Worm (Caenorhabditis elegans): Measurements from ENCODE around the gene spe-41.

DNA sequence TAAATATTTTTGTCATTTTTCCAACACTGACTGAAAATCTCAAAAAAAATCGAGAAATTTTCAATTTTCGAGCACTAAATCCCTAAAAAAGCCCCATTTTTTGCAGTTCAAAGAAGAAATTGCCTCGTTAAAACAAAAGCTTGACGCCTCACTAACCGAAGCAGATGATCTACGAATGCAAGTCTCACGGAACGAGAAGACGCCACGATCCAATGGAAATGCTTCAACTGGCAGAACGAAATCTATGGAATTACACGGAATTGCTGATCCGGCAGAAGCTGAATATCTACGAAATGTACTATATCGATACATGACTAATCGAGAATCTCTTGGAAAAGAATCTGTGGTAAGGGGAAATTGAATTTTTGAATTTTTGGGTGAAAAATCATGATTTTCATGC, 20.1 kb downstream of the spe-41 start:
- TF ChIP-seq madf-3 (GFP tag; IDR thresholded peaks at IDR 0.05), result no peak
- no peak for TF ChIP-seq repo-1 (tag; optimal IDR thresholded peaks at IDR 0.05)
- TF ChIP-seq C17E4.6 (GFP tag; IDR thresholded peaks at IDR 0.05), result no peak
- TF ChIP-seq ama-1 (optimal IDR thresholded peaks at IDR 0.05), result no peak
- TF ChIP-seq ama-1 (GFP tag; optimal IDR thresholded peaks at IDR 0.05), result no peak
- no peak for TF ChIP-seq B0261.1 (tag; optimal IDR thresholded peaks at IDR 0.05)
- no peak for TF ChIP-seq lsl-1 (GFP tag; optimal IDR thresholded peaks at IDR 0.05)
- TF ChIP-seq Y56A3A.18 (GFP tag; IDR thresholded peaks at IDR 0.05), result no peak
- no peak for TF ChIP-seq chd-7 (tag; optimal IDR thresholded peaks at IDR 0.05)
- no peak for TF ChIP-seq Y67H2A.10 (GFP tag; conservative IDR thresholded peaks at IDR 0.05)
- TF ChIP-seq F57A8.1 (GFP tag; optimal IDR thresholded peaks at IDR 0.05), result no peak
- TF ChIP-seq nhr-179 (tag; optimal IDR thresholded peaks at IDR 0.05), result no peak

All from whole organism, young adult.